Fruit fly (Drosophila melanogaster): ENCODE measurements around the gene CG6839.

Gene CG6839

DNA sequence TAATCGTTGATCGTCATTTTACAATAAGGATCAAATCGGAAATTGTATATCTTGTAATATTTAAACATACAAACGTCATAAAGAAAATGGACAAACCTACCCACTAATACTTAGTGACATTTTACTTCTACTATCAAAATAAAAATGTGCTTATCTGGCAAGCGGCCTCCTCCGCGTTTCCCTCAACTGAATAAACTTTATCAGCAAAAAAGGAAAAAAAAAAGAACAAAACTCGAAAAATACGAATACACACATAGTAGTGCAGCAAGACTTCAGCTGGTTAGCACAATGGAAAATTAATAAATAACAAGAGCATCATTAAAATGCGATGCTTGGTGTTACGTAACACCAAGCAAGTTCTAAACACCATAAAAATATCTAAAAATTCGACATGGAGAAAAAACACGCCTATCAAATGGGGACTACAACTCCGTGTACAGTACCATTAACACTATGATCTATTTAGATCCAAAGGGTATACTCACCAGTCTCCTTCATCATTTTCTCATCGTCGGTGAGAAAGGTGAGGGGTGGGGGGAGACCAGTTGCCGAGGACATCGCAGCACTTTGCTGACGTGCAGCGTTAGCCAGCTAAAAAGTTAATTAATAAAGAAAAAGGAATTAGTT lies 19.8 kb upstream of the CG6839 start:
- TF ChIP-seq psq (optimal IDR thresholded peaks at IDR 0.05) (no peak), CG8478 (optimal IDR thresholded peaks at IDR 0.05) (no peak), EcR (GFP tag; optimal IDR thresholded peaks at IDR 0.05) (no peak), Dll (optimal IDR thresholded peaks at IDR 0.05) (no peak), usp (GFP tag; optimal IDR thresholded peaks at IDR 0.05) (no peak), pan (optimal IDR thresholded peaks at IDR 0.05) (no peak)

DNA sequence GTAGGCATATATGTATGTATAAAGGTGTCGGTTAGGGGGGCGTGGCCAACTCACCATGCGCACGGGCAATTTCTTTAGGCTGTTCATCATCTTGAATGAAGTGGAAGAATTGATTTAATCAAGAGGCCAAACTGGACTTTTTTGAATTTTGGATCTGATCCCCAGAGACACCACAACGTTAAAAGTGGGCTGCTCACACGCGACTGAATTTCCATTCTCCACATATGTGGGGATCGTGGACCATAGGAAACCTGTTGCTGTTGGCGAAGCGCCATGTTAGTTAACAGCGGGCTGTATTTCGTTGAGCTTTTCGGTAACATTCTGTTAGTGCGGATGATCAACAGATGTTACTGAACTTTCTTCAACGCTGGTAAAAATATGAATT lies 19.3 kb upstream of the CG6839 start, which contains the start of gene CG3902:
Gene CG3902, minus strand, starts transcription at position 208 of the 385 bp plus-strand sequence.
- no peak for TF ChIP-seq Dll (optimal IDR thresholded peaks at IDR 0.05)
- no peak for TF ChIP-seq usp (GFP tag; optimal IDR thresholded peaks at IDR 0.05)
- no peak for TF ChIP-seq EcR (GFP tag; optimal IDR thresholded peaks at IDR 0.05)
- no peak for TF ChIP-seq psq (optimal IDR thresholded peaks at IDR 0.05)
- no peak for TF ChIP-seq pan (optimal IDR thresholded peaks at IDR 0.05)
- no peak for TF ChIP-seq CG8478 (optimal IDR thresholded peaks at IDR 0.05)

DNA sequence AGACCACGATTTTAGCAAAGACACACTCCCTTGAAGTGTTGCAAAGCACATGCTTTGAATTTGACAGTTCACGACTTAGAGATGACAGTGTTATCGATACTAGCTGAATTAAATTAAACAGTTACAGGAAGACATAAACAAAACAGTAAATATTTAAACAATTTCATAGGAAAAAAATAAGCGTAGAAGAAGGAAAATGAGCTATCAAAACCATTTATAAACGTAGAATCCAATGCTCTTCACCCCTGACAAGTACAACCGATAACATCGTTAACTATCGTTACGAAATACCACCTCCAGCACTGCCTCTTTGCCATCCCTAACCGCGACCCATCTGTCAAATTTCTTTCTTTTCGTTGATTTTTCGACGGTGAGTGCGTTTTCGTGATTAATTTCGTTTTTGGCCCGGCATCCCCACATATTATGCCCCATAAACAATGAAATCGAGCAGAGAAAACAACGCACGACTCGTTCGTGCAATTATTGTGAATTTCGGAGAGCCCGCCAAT lies 18.6 kb upstream of the CG6839 start, which contains the start of gene RpL26:
Gene RpL26, plus strand, starts transcription at position 106 of the 509 bp plus-strand sequence.
- no peak for TF ChIP-seq EcR (GFP tag; optimal IDR thresholded peaks at IDR 0.05)
- no peak for TF ChIP-seq Dll (optimal IDR thresholded peaks at IDR 0.05)
- no peak for TF ChIP-seq usp (GFP tag; optimal IDR thresholded peaks at IDR 0.05)
- no peak for TF ChIP-seq pan (optimal IDR thresholded peaks at IDR 0.05)
- TF ChIP-seq CG8478 (optimal IDR thresholded peaks at IDR 0.05), result no peak
- TF ChIP-seq psq (optimal IDR thresholded peaks at IDR 0.05), result no peak

DNA sequence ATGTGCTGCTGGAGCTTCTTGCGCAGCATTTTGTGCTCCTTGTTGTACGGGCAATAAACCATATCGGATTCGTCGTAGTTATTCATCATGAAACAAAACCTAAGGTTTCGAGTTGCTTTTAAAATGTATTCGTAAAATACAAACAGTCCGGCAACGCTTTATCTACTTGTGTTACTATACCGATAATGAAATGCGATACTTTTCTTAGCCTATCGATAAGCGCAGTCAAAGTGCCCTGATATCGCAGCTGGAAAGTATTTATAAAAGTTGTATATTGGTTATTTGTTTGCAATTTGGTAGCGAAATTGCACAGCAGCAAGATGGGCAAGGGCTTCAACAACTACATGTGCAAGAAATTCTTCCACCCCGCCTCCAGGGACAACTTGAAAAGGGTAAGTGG lies 16.0 kb upstream of the CG6839 start, which contains the start of the genes arx and CG6843:
Gene arx, minus strand, starts transcription at position 144 of the 400 bp plus-strand sequence.
Gene CG6843, plus strand, starts transcription at position 184 of the 400 bp plus-strand sequence.
- no peak for TF ChIP-seq CG8478 (optimal IDR thresholded peaks at IDR 0.05)
- no peak for TF ChIP-seq pan (optimal IDR thresholded peaks at IDR 0.05)
- TF ChIP-seq Dll (optimal IDR thresholded peaks at IDR 0.05), result no peak

DNA sequence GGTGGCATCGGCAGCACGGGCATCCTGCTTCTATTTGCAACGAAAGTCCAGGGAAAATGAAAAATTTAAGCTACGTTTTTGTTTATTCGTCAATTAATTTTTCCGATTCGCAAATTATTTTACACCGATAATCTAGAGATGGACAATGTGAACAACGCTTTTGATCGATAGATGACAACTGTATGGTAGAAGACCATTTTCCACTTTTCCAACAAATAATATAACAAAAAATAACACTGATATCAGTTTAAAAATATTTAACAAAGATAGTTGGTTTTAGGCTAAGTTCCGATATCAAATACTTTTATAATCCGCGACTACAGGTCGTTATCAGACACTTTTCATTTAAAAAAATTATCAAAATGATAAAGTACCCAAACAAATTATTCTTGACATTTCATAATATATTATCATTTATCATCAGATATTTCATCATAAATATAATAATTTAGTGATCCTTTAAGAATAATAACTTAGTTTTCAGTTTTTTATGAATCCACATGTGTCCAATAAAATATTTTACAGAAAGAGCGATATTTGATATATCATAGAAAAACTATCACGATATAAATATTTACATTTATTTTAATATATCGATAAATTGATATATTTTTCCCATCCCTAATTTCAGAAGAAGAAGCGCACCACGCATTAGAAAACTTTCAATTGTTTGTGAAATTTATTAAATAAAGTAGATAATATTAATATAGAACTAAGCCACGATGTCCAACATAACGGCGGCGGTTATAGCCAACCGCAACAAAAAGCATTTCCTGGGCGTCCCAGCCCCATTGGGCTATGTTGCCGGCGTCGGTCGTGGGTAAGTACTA lies 12.4 kb upstream of the CG6839 start, which contains the start of the genes CSN1b and Prp6:
Gene CSN1b, minus strand, starts transcription at position 159 of the 830 bp plus-strand sequence.
Gene Prp6, plus strand, starts transcription at position 601 of the 830 bp plus-strand sequence.
- TF ChIP-seq pan (optimal IDR thresholded peaks at IDR 0.05) (no peak), psq (optimal IDR thresholded peaks at IDR 0.05) (no peak), CG8478 (optimal IDR thresholded peaks at IDR 0.05) (no peak), Dll (optimal IDR thresholded peaks at IDR 0.05) (no peak), usp (GFP tag; optimal IDR thresholded peaks at IDR 0.05) (no peak), EcR (GFP tag; optimal IDR thresholded peaks at IDR 0.05) (no peak)

DNA sequence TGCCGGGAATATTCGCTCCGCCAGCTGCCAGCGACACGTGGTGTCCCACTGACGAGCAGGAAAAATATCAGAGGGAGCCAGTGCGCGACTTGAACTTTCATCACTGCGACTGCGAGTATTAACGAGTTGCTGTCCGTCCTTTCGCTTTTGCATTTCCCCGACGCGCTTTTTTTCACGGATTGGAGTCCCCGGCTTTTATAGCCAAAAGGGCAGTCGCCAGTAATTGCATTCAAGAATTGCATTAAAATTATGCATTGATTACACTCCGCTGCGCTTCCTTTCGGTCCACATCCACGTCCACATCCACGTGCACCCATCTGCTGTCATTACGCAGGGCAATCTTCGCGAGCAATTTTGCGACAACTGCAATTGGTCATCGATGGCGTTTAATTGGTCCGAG lies 6.3 kb upstream of the CG6839 start, which contains the start of gene Ir75d:
Gene Ir75d, minus strand, starts transcription at position 101 of the 400 bp plus-strand sequence.
- TF ChIP-seq Dll (optimal IDR thresholded peaks at IDR 0.05), result no peak
- TF ChIP-seq pan (optimal IDR thresholded peaks at IDR 0.05), result no peak
- TF ChIP-seq psq (optimal IDR thresholded peaks at IDR 0.05), result no peak
- TF ChIP-seq usp (GFP tag; optimal IDR thresholded peaks at IDR 0.05), result no peak
- TF ChIP-seq EcR (GFP tag; optimal IDR thresholded peaks at IDR 0.05), result no peak
- no peak for TF ChIP-seq CG8478 (optimal IDR thresholded peaks at IDR 0.05)

DNA sequence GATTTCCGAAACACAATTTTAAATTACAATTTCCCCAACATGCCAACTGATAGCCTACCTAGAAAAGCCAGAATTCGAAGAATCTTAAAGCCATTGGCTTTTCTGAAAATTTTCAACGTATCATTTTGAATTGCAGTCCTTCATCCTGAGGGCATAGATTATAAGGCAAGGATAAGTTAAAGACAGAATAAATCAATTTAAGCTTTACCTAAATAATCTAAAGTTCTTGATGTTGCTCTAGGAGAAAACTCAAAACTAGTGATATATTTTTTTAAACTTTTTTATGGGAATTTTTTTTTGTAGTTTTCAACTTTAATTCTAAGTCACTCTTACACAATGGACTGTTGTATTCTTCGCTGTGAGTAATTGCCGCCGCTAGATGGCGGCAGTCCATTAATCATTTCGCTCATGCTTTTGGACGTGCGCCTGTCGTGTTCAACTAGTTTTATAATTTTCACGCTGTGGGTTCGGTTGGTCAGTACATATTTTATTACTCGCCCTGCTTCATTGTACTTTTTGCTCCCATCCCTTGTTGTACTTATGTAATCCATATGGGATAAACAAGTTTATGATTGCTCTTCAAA lies 3.2 kb upstream of the CG6839 start, which contains the start of gene COX6AL2:
Gene COX6AL2, minus strand, starts transcription at position 51 of the 584 bp plus-strand sequence.
- TF ChIP-seq pan (optimal IDR thresholded peaks at IDR 0.05) (no peak), EcR (GFP tag; optimal IDR thresholded peaks at IDR 0.05) (no peak), usp (GFP tag; optimal IDR thresholded peaks at IDR 0.05) (no peak), psq (optimal IDR thresholded peaks at IDR 0.05) (no peak), CG8478 (optimal IDR thresholded peaks at IDR 0.05) (no peak), Dll (optimal IDR thresholded peaks at IDR 0.05) (no peak)

DNA sequence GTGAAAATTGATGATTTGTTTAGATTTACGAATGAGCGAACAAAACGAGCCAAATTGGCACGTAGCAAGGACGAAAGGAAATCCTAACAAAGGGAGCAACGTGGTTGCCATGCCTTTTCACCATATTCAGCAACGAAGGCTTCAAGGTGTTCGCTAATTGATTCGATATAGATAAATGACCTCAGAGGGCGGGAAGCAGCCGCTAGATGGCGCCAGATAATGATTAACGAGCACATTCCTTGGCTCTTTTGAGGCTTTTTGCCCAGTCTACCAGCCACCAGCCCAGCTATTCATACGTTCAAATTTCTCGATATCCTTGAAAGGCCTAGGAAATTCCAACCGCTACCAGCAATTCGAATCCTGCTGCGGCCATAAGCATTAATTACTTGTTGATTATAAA lies 915 bp upstream of the CG6839 start:
- no peak for TF ChIP-seq Dll (optimal IDR thresholded peaks at IDR 0.05)
- no peak for TF ChIP-seq EcR (GFP tag; optimal IDR thresholded peaks at IDR 0.05)
- TF ChIP-seq usp (GFP tag; optimal IDR thresholded peaks at IDR 0.05), result no peak
- TF ChIP-seq pan (optimal IDR thresholded peaks at IDR 0.05), result no peak
- no peak for TF ChIP-seq psq (optimal IDR thresholded peaks at IDR 0.05)
- no peak for TF ChIP-seq CG8478 (optimal IDR thresholded peaks at IDR 0.05)

DNA sequence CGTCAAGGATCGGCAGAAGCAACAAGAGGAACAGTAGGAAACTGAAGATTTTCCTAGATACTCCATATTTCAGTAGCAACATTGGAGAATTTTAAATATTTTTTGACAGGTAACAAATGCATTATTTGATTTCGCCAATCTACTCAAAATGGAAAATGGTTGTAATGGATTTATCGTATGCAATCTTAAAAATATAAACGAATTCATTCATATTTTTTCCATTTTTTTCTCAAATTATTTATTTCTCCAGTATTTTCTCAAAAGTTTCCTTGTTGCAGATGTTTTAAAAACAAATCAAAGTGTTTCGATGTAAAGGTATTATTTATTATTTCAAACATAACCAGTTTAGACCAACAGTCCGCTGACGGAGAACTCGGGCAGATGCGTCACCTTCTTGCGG lies 2.8 kb downstream of the CG6839 start, which contains the start of gene CG18223:
Gene CG18223, minus strand, starts transcription at position 101 of the 400 bp plus-strand sequence.
- TF ChIP-seq usp (GFP tag; optimal IDR thresholded peaks at IDR 0.05) (no peak), pan (optimal IDR thresholded peaks at IDR 0.05) (no peak)

DNA sequence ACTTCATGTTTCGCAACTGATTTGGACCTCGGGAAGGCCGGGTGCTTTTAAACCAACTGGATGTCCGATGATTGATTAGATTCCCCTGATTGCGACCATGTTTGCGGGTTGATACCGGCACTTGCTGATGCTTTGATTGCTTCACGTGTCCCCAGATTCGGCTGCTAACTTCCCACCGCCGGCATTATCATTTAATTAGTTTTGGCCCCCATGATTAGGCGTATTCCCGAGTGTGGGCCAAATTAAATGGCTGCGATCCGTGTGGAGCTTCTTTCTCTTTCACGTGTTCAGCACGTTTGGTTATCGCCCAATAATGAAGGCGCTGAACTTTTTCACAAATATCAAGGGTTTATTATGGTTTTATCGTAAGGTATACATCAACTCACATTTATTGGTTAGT lies 4.7 kb downstream of the CG6839 start, which contains the start of gene CG3819:
Gene CG3819, minus strand, starts transcription at position 23 of the 400 bp plus-strand sequence.
- no peak for TF ChIP-seq pan (optimal IDR thresholded peaks at IDR 0.05)
- no peak for TF ChIP-seq EcR (GFP tag; optimal IDR thresholded peaks at IDR 0.05)
- TF ChIP-seq usp (GFP tag; optimal IDR thresholded peaks at IDR 0.05), result no peak
- TF ChIP-seq Dll (optimal IDR thresholded peaks at IDR 0.05), result no peak
- no peak for TF ChIP-seq CG8478 (optimal IDR thresholded peaks at IDR 0.05)
- TF ChIP-seq psq (optimal IDR thresholded peaks at IDR 0.05), result no peak

DNA sequence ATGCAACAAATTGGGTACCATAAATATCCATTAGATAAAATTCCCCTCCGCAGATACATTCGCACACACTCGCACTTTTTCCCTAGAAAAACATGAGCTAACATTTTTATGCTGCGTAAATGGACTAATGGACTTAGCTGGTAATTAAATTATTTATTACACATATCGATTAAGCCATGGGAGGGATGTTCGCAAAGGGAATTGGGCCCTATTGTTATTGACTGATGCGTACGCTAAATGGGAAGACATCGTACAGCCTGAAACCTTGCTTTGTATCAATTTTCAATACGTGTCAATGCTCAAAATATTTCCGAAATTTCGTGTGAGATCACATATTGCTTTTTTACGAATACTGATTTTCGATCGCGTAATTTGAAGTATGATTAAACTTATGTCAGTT lies 7.4 kb downstream of the CG6839 start, which contains the start of gene CG43049:
Gene CG43049, plus strand, starts transcription at position 301 of the 400 bp plus-strand sequence.
- TF ChIP-seq psq (optimal IDR thresholded peaks at IDR 0.05), result no peak
- no peak for TF ChIP-seq usp (GFP tag; optimal IDR thresholded peaks at IDR 0.05)
